Worm (Caenorhabditis elegans): ENCODE measurements around the gene Y38H6A.3.

DNA sequence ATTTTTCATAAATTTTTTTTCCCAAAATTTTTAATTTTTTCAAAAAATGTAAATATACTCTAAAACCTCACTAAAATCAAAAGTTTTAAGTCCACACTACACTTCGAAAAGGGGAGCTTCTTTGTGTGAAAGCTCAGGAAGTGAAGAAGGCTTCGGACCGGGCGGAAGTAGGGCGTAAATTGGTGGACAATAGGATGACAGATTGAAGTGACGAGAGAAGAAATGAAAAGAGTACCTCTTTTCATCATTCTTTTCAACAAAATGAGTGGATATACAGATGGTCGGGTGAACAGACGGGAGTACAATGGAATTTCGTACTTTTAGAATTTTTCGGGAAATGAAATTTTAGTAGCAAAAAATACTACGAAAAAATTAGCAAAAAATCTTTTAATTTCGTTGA is 6.1 kb upstream of the Y38H6A.3 start:
- no peak for TF ChIP-seq snpc-4 (tag; optimal IDR thresholded peaks at IDR 0.05)
- TF ChIP-seq mab-5 (tag; optimal IDR thresholded peaks at IDR 0.05), result no peak
- TF ChIP-seq nhr-12 (tag; optimal IDR thresholded peaks at IDR 0.05), result no peak
- TF ChIP-seq ztf-11 (tag; optimal IDR thresholded peaks at IDR 0.05), result no peak
